Worm (Caenorhabditis elegans): ENCODE measurements around the gene mdt-15.

Gene mdt-15

DNA sequence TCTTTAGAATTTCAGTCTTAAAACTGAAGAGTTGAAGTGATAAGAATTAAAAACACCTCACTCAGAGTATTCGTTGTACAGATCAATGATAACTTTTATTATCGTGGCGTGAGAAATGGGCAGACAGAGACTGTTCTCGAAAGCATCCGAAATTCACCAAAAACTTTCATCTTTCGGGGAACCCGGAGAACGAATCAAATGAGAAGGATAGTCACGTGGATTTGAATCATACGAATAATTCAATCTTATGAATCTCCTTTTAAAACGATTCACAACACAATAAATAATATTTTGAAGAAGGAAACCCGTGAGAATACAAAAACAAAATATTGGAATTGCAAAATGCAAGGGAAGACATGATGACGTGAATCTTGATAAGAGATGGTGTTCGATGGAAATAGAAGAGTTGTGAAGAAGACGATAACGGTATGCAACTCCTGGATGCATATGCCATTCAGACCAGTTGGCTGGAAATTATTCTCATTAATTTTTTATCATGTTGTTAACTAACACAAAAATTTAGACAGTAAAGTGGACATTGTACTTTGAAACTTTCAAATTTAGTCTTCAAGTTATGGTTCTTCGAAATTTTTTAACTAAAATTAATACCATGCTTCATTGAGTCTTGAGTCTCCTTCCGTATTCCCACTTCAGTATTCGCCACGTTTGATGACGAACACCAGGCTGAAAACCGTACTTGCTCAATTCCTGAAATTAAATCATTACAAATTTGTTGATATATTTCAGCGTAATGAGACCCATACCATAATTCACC, 43.5 kb upstream of the mdt-15 start:
- TF ChIP-seq pat-9 (tag; optimal IDR thresholded peaks at IDR 0.05) (no peak), ceh-14 (tag; optimal IDR thresholded peaks at IDR 0.05) (no peak), elt-2 (tag; optimal IDR thresholded peaks at IDR 0.05) (peak; percentile 13), unc-3 (GFP tag; conservative IDR thresholded peaks at IDR 0.05) (no peak), unc-3 (tag; optimal IDR thresholded peaks at IDR 0.05) (no peak)

DNA sequence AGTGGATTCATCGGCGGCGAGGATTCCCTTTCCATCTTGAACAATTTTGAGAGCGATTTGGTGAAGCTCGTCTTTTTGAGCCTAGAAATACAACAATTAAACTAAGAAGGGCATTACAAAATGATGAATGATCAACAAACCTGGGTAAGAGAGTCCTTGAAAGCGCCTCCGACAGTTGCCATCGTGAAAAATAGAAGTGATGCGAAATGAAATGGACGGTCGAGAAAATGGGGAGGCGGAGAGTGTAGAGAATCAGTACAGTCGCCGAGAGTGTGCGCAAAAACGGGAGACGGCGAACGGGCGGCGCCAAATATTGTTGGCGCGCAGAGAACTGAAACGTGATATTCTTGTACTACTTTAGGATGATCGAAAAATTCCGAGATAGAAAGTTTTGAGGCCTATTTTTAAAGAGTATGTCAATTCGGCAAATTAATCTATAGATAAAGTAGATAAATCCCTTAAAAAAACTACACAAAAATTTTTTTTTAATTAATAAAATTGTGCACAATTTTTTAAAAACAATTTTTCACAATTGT, 42.7 kb upstream of the mdt-15 start, which contains the start of gene aldo-2:
Gene aldo-2 (minus strand): TSS at position 486 of the 536 bp plus-strand sequence.
- no peak for TF ChIP-seq C38D4.7 (GFP tag; optimal IDR thresholded peaks at IDR 0.05)
- TF ChIP-seq pag-3 (tag; optimal IDR thresholded peaks at IDR 0.05; ENCODE audit: borderline replicate concordance): no peak
- TF ChIP-seq mec-3 (tag; optimal IDR thresholded peaks at IDR 0.05; ENCODE audit: borderline replicate concordance): no peak

DNA sequence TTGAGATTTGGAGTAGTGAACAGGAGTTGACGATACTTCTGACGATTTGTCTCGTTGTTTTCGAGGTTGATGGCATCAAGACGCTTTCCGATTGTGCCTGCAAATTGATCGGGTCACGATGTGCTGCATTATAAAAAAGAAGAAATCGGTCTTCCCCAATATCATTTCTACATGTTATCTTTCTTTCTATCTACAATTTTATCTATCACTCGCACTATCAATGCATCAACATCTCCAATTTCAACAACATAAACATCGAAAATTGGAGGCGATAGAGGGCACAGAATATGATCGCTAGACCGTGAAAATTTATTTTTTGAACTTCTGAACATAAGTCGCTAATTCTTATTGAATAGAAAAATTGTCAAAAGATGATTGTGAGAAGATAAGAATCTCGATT, 42.2 kb upstream of the mdt-15 start:
- TF ChIP-seq syd-9 (tag; optimal IDR thresholded peaks at IDR 0.05): no peak
- peak; percentile 74 for TF ChIP-seq elt-2 (tag; optimal IDR thresholded peaks at IDR 0.05)

DNA sequence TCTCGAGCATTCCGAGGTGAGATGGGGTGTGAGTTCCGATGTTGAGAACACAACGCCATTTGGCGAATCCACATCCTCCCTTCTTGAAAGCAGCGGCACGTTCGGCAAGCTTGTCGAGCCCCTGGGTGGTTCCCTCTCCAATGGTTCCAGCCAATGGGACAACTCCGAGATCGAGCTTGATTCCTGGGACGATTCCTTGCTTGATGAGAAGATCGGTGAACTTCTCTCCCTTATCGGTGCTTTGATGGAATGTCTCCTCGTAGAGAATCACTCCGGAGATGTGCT, 41.8 kb upstream of the mdt-15 start:
- no peak for TF ChIP-seq ceh-45 (GFP tag; IDR thresholded peaks at IDR 0.05)
- no peak for TF ChIP-seq elt-4 (tag; optimal IDR thresholded peaks at IDR 0.05)
- TF ChIP-seq rnt-1 (tag; optimal IDR thresholded peaks at IDR 0.05): no peak
- TF ChIP-seq nfya-1 (tag; optimal IDR thresholded peaks at IDR 0.05): no peak
- TF ChIP-seq ceh-34 (tag; optimal IDR thresholded peaks at IDR 0.05): no peak
- TF ChIP-seq K02D7.2 (tag; optimal IDR thresholded peaks at IDR 0.05): no peak
- TF ChIP-seq hlh-6 (tag; optimal IDR thresholded peaks at IDR 0.05): no peak
- no peak for TF ChIP-seq lin-11 (tag; optimal IDR thresholded peaks at IDR 0.05)
- no peak for TF ChIP-seq T23F11.4 (GFP tag; optimal IDR thresholded peaks at IDR 0.05)
- no peak for TF ChIP-seq dmd-4 (tag; optimal IDR thresholded peaks at IDR 0.05; ENCODE audit: borderline replicate concordance)
- TF ChIP-seq ceh-2 (tag; optimal IDR thresholded peaks at IDR 0.05): no peak
- TF ChIP-seq sox-2 (GFP tag; IDR thresholded peaks at IDR 0.05): no peak
- TF ChIP-seq ceh-6 (GFP tag; optimal IDR thresholded peaks at IDR 0.05): no peak
- no peak for TF ChIP-seq unc-86 (tag; optimal IDR thresholded peaks at IDR 0.05)
- TF ChIP-seq ref-2 (tag; optimal IDR thresholded peaks at IDR 0.05): no peak
- no peak for TF ChIP-seq pqm-1 (tag; optimal IDR thresholded peaks at IDR 0.05)
- no peak for TF ChIP-seq C08G9.2 (tag; optimal IDR thresholded peaks at IDR 0.05)
- TF ChIP-seq Y22D7AL.16 (tag; optimal IDR thresholded peaks at IDR 0.05): no peak
- TF ChIP-seq sdc-2 (tag; optimal IDR thresholded peaks at IDR 0.05): no peak

DNA sequence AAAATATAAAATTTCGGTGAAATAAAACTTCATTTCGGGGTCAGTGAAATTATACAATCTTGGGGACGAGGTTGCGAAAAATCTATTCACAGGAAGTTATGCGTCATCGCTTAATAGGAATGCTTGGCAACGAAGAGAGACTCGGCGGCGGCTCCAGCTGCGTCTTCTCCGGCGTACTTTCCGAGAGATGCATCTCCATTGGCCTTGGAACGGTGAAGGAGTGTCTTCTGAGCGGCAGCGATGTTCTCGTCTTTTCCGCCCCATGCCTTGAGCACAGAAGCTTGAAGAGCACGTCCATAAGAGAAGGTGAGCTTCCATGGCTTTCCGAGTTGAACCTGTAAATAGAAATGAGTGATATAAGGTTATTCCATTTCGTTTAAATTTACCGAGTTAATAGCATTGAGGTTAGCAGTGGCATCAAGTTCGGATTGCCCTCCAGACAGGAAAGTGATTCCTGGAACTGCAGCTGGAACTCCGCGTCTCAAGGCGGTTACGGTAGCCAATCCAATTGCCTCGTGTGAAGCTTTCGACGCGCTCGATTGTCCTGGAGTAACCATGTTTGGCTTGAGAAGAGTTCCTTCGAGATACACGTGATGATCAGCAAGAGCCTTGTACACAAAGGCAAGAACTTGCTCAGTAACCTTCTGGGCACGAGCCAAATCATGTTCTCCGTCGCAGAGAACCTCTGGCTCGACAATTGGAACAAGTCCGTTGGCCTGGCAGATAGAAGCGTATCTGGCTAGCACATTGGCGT, 41.3 kb upstream of the mdt-15 start:
- no peak for TF ChIP-seq ceh-18 (tag; optimal IDR thresholded peaks at IDR 0.05)

DNA sequence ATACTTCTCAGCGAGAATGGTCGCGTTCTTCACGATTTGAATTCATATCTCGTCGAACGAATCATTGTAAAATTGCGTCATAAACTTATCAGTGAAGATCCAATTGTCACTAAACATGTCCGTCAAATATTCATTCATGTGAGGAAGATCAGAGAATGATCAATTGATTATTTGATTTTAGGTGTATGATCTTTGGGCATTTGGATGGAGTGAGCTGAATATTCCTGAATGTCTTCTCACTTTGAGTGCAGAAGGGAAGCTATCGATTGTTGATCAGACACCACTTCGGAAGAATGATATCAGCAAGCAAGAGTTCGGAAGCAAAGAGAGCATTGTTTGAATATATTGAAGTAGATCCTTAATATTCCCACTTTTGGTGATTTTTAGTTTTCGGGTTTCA, 40.7 kb upstream of the mdt-15 start:
- TF ChIP-seq ceh-31 (tag; optimal IDR thresholded peaks at IDR 0.05): no peak
- no peak for TF ChIP-seq nhr-11 (tag; optimal IDR thresholded peaks at IDR 0.05)
- TF ChIP-seq rnt-1 (tag; optimal IDR thresholded peaks at IDR 0.05): no peak
- peak; percentile 59 for TF ChIP-seq unc-55 (GFP tag; optimal IDR thresholded peaks at IDR 0.05)
